Worm (Caenorhabditis elegans): Measurements from ENCODE around the gene T19D12.6.

DNA sequence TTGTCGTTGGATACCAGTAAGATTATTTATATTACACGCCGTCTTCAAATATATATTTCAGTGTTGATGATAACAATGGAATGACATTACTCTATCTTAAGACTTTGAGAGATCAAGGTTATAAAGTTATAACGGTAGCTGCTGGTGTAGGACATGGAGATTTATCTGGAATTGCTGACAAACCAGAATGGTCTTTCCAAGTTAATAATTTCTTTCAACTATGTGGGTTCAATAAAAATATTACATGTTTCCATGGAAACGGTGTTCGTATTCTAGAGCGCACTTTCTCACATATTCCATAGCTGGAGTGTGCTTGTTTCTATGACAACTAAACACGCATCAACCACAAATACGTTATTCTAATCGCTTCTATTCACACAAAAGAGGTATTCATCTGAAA, 36.8 kb upstream of the T19D12.6 start, which contains the start of gene ift-74:
- no peak for TF ChIP-seq aly-2 (tag; optimal IDR thresholded peaks at IDR 0.05)
- no peak for TF ChIP-seq nhr-77 (tag; optimal IDR thresholded peaks at IDR 0.05)
- no peak for TF ChIP-seq F13H6.1 (tag; optimal IDR thresholded peaks at IDR 0.05)
- TF ChIP-seq mdl-1 (tag; optimal IDR thresholded peaks at IDR 0.05): no peak
- TF ChIP-seq snpc-4 (tag; optimal IDR thresholded peaks at IDR 0.05): no peak
- no peak for TF ChIP-seq nhr-237 (tag; optimal IDR thresholded peaks at IDR 0.05)
